Fruit fly (Drosophila melanogaster) whole organism, embryonic: ENCODE measurements around the gene CG33325.

Experiments used
- Bdp1 ChIP-seq: fragments of 200-800 bp; sonication (Bioruptor generic); optimal IDR thresholded peaks from 3 replicates; lab custom pipeline; 2016; ENCODE audit warnings: missing biosample characterization, missing genetic modification characterization
- CG15011 ChIP-seq: fragments of 200-800 bp; sonication (Bioruptor generic); optimal IDR thresholded peaks from 3 replicates; lab custom pipeline; 2018; ENCODE audit warnings: missing biosample characterization, mild to moderate bottlenecking, missing genetic modification characterization
- CG2712 ChIP-seq: fragments of 200-800 bp; optimal IDR thresholded peaks from 3 replicates; lab custom pipeline; 2019; ENCODE audit warnings: missing biosample characterization, mild to moderate bottlenecking, missing genetic modification characterization, moderate library complexity
- CG30403 ChIP-seq: fragments of 200-800 bp; sonication (Bioruptor generic); optimal IDR thresholded peaks from 3 replicates; lab custom pipeline; 2016; ENCODE audit warnings: missing biosample characterization, missing genetic modification characterization
- CG3065 ChIP-seq: fragments of 200-800 bp; sonication (Bioruptor generic); optimal IDR thresholded peaks from 2 replicates; lab custom pipeline; 2016; ENCODE audit warnings: missing biosample characterization, missing genetic modification characterization
- CG5180 ChIP-seq: fragments of 200-800 bp; sonication (Bioruptor generic); optimal IDR thresholded peaks from 3 replicates; lab custom pipeline; 2017; ENCODE audit warnings: missing biosample characterization, missing genetic modification characterization, mild to moderate bottlenecking, moderate library complexity, missing genetic modification reagents
- CG9609 ChIP-seq: fragments of 200-800 bp; sonication (Bioruptor generic); optimal IDR thresholded peaks from 3 replicates; lab custom pipeline; 2016; ENCODE audit warnings: missing biosample characterization, missing genetic modification characterization
- Fer1 ChIP-seq: fragments of 200-800 bp; sonication (Bioruptor generic); optimal IDR thresholded peaks from 2 replicates; lab custom pipeline; 2017; ENCODE audit warnings: missing biosample characterization, mild to moderate bottlenecking, missing genetic modification characterization
- Gsc ChIP-seq: fragments of 200-800 bp; sonication (Bioruptor generic); IDR thresholded peaks from 2 replicates; pipeline ENCODE4 v1.3.6; 2022; ENCODE audit warnings: missing biosample characterization, missing genetic modification characterization
- gce ChIP-seq: fragments of 200-800 bp; sonication (Bioruptor generic); IDR thresholded peaks from 3 replicates; pipeline ENCODE4 v1.3.6; 2022; ENCODE audit warnings: missing biosample characterization, missing genetic modification characterization
- ttk ChIP-seq: fragments of 200-800 bp; sonication (Bioruptor generic); IDR thresholded peaks from 2 replicates; pipeline ENCODE4 v2.1.2; 2022; ENCODE audit warnings: missing biosample characterization, missing genetic modification characterization

- TF ChIP-seq CG15011 (GFP tag; lab: Kevin White, UChicago), result no peak
- no peak for TF ChIP-seq CG9609
- no peak for TF ChIP-seq CG30403 (GFP tag; lab: Kevin White, UChicago)
- TF ChIP-seq CG2712 (tag; lab: Kevin White, UChicago), result no peak
- no peak for TF ChIP-seq Bdp1 (GFP tag; lab: Kevin White, UChicago)
- TF ChIP-seq gce (GFP tag; lab: Robert Waterston, UW), result no peak
- no peak for TF ChIP-seq Gsc
- TF ChIP-seq CG5180, result no peak
- TF ChIP-seq CG3065 (GFP tag; lab: Kevin White, UChicago), result no peak
- no peak for TF ChIP-seq ttk (GFP tag; lab: Robert Waterston, UW)
- TF ChIP-seq Fer1 (GFP tag; lab: Kevin White, UChicago), result no peak
These were observed 3.4 kb upstream of the CG33325 start for dm6 chr3R:8683280-8683679.
